Fruit fly (Drosophila melanogaster) whole organism, adult: ENCODE results near the gene CG32512.

Experiments used
- CG11617 ChIP-seq: fragments of 200-800 bp; sonication (Bioruptor generic); optimal IDR thresholded peaks from 2 replicates; lab custom pipeline; 2017; ENCODE audit warnings: mild to moderate bottlenecking, missing biosample characterization, missing genetic modification reagents, missing genetic modification characterization
- CG14711 ChIP-seq: fragments of 200-800 bp; sonication (Bioruptor generic); optimal IDR thresholded peaks from 2 replicates; lab custom pipeline; 2018; ENCODE audit warnings: missing biosample characterization, mild to moderate bottlenecking, missing genetic modification characterization, moderate library complexity
- CG1620 ChIP-seq: fragments of 200-800 bp; sonication (Bioruptor generic); optimal IDR thresholded peaks from 2 replicates; lab custom pipeline; 2016; ENCODE audit warnings: missing biosample characterization, missing genetic modification characterization
- CG33017 ChIP-seq: fragments of 200-800 bp; sonication (Bioruptor generic); optimal IDR thresholded peaks from 2 replicates; lab custom pipeline; 2018; ENCODE audit warnings: missing biosample characterization, mild to moderate bottlenecking, missing genetic modification characterization, moderate library complexity
- CG5204 ChIP-seq: fragments of 200-800 bp; sonication (Bioruptor generic); optimal IDR thresholded peaks from 2 replicates; lab custom pipeline; 2016; ENCODE audit warnings: missing biosample characterization, missing genetic modification characterization
- CG7045 ChIP-seq: fragments of 200-800 bp; sonication (Bioruptor generic); optimal IDR thresholded peaks from 2 replicates; lab custom pipeline; 2017; ENCODE audit warnings: missing biosample characterization, mild to moderate bottlenecking, missing genetic modification characterization
- CG7101 ChIP-seq: fragments of 200-800 bp; sonication (Bioruptor generic); optimal IDR thresholded peaks from 2 replicates; lab custom pipeline; 2018; ENCODE audit warnings: missing biosample characterization, mild to moderate bottlenecking, missing genetic modification characterization, moderate library complexity
- Clk ChIP-seq: fragments of 200-800 bp; sonication (Bioruptor generic); optimal IDR thresholded peaks from 2 replicates; lab custom pipeline; 2017; ENCODE audit warnings: missing biosample characterization, missing genetic modification characterization
- Hr96 ChIP-seq: fragments of 200-800 bp; sonication (Bioruptor generic); optimal IDR thresholded peaks from 2 replicates; lab custom pipeline; 2016; ENCODE audit warnings: missing biosample characterization, missing genetic modification characterization
- ovo ChIP-seq: fragments of 200-800 bp; sonication (Bioruptor generic); optimal IDR thresholded peaks from 2 replicates; lab custom pipeline; 2016; ENCODE audit warnings: missing biosample characterization, missing genetic modification characterization
- pad ChIP-seq: fragments of 200-800 bp; sonication (Bioruptor generic); optimal IDR thresholded peaks from 3 replicates; lab custom pipeline; 2017; ENCODE audit warnings: missing biosample characterization, missing genetic modification characterization, mild to moderate bottlenecking, moderate library complexity, missing genetic modification reagents
- tj ChIP-seq: fragments of 200-800 bp; sonication (Bioruptor generic); optimal IDR thresholded peaks from 3 replicates; lab custom pipeline; 2017; ENCODE audit warnings: missing biosample characterization, mild to moderate bottlenecking, missing genetic modification characterization, moderate library complexity
- toe ChIP-seq: fragments of 200-800 bp; sonication (Bioruptor generic); optimal IDR thresholded peaks from 2 replicates; lab custom pipeline; 2016; ENCODE audit warnings: missing biosample characterization, missing genetic modification characterization

dm6 chrX:21102106-21102505 is 34.8 kb upstream of the CG32512 start, which contains the start of gene CG15446:
- no peak for TF ChIP-seq toe (GFP tag; lab: Kevin White, UChicago)
- TF ChIP-seq pad (GFP tag; lab: Kevin White, UChicago): no peak
- TF ChIP-seq CG1620 (GFP tag; lab: Kevin White, UChicago): no peak
- no peak for TF ChIP-seq CG14711 (tag; lab: Kevin White, UChicago)
- no peak for TF ChIP-seq Clk (GFP tag; lab: Kevin White, UChicago)
- TF ChIP-seq tj: no peak
- no peak for TF ChIP-seq CG7045 (GFP tag; lab: Kevin White, UChicago)
- no peak for TF ChIP-seq CG5204 (GFP tag; lab: Kevin White, UChicago)
- TF ChIP-seq ovo (GFP tag; lab: Kevin White, UChicago): no peak
- no peak for TF ChIP-seq Hr96 (GFP tag; lab: Kevin White, UChicago)
- TF ChIP-seq CG11617 (GFP tag; lab: Kevin White, UChicago): no peak
- no peak for TF ChIP-seq CG7101
- no peak for TF ChIP-seq CG33017 (tag; lab: Kevin White, UChicago)
